Fruit fly (Drosophila melanogaster): ENCODE results near the gene CG31637.

- TF ChIP-seq pan (optimal IDR thresholded peaks at IDR 0.05) (no peak), usp (GFP tag; optimal IDR thresholded peaks at IDR 0.05) (no peak), psq (optimal IDR thresholded peaks at IDR 0.05) (no peak), Dll (optimal IDR thresholded peaks at IDR 0.05) (no peak), CG8478 (optimal IDR thresholded peaks at IDR 0.05) (no peak), EcR (GFP tag; optimal IDR thresholded peaks at IDR 0.05) (no peak)
Observed at dm6 chr2L:6508666-6509065, 10.2 kb downstream of the CG31637 start.

All from whole organism.